Fruit fly (Drosophila melanogaster) whole organism: Measurements from ENCODE around the gene Grip84.

Experiments
- CG8478 ChIP-seq: fragments of >200 bp; optimal IDR thresholded peaks from 2 replicates; lab custom pipeline; 2018; ENCODE audit warnings: inconsistent platforms
- EcR ChIP-seq, 2 experiments: fragments of >200 bp; optimal IDR thresholded peaks; 2 replicates each; lab custom pipeline; 2017; ENCODE audit warnings: missing biosample characterization in 2 of 2, missing genetic modification characterization in 2 of 2, missing genetic modification reagents in 2 of 2
- pan ChIP-seq: fragments of >200 bp; optimal IDR thresholded peaks from 2 replicates; lab custom pipeline; 2017
- psq ChIP-seq: fragments of >200 bp; optimal IDR thresholded peaks from 2 replicates; lab custom pipeline; 2017
- usp ChIP-seq: fragments of >200 bp; optimal IDR thresholded peaks from 2 replicates; lab custom pipeline; 2017; ENCODE audit warnings: missing biosample characterization, missing genetic modification characterization, mixed read lengths

- TF ChIP-seq CG8478 (lab: Kevin White, UChicago) (no peak), EcR (GFP tag; optimal IDR thresholded peaks at IDR 0.05; lab: Kevin White, UChicago) (no peak), pan (no peak), usp (no peak), psq (no peak)
These were observed 14.2 kb upstream of the Grip84 start, which contains the start of gene Tao for dm6 chrX:19579648-19580301.
